Worm (Caenorhabditis elegans) whole organism, late embryonic: ENCODE measurements around the gene stdh-1.

ENCODE experiments used
- C08G9.2 ChIP-seq: sonication (generic microtip); optimal IDR thresholded peaks from 2 replicates; lab custom pipeline; 2016; ENCODE audit warnings: mild to moderate bottlenecking, missing genetic modification characterization, moderate library complexity, missing compliant biosample characterization
- C38D4.7 ChIP-seq: fragments of 200-800 bp; sonication (Bioruptor generic); optimal IDR thresholded peaks from 2 replicates; lab custom pipeline; 2018; ENCODE audit warnings: mild to moderate bottlenecking, missing genetic modification characterization, moderate library complexity, missing compliant biosample characterization
- F13H6.1 ChIP-seq: sonication (generic microtip); optimal IDR thresholded peaks from 2 replicates; lab custom pipeline; 2016; ENCODE audit warnings: missing genetic modification characterization, missing compliant biosample characterization
- K02D7.2 ChIP-seq: sonication (generic microtip); optimal IDR thresholded peaks from 2 replicates; lab custom pipeline; 2017; ENCODE audit warnings: mild to moderate bottlenecking, missing genetic modification characterization, missing compliant biosample characterization
- K09A11.1 ChIP-seq: sonication (generic microtip); optimal IDR thresholded peaks from 2 replicates; lab custom pipeline; 2017; ENCODE audit warnings: antibody characterized with exemption, mild to moderate bottlenecking, missing genetic modification characterization, missing compliant biosample characterization; ENCODE audit not compliant: insufficient read depth
- T23F11.4 ChIP-seq: fragments of 200-800 bp; sonication (Bioruptor generic); optimal IDR thresholded peaks from 2 replicates; lab custom pipeline; 2018; ENCODE audit warnings: mild to moderate bottlenecking, missing genetic modification characterization, missing compliant biosample characterization
- ceh-14 ChIP-seq: sonication (generic microtip); optimal IDR thresholded peaks from 2 replicates; lab custom pipeline; 2016; ENCODE audit warnings: missing genotype, missing genetic modification characterization, missing compliant biosample characterization
- ceh-19 ChIP-seq: fragments of 200-800 bp; sonication (Bioruptor generic); optimal IDR thresholded peaks from 2 replicates; lab custom pipeline; 2018; ENCODE audit warnings: mild to moderate bottlenecking, missing genetic modification characterization, missing compliant biosample characterization
- ceh-22 ChIP-seq: sonication (generic microtip); optimal IDR thresholded peaks from 2 replicates; lab custom pipeline; 2017; ENCODE audit warnings: missing biosample characterization, missing genetic modification characterization
- ceh-24 ChIP-seq: sonication (generic microtip); optimal IDR thresholded peaks from 2 replicates; lab custom pipeline; 2016; ENCODE audit warnings: mild to moderate bottlenecking, missing genetic modification characterization, missing compliant biosample characterization
- ceh-48 ChIP-seq: sonication (generic microtip); optimal IDR thresholded peaks from 2 replicates; lab custom pipeline; 2016; ENCODE audit warnings: missing genetic modification characterization, inconsistent platforms, missing compliant biosample characterization
- ceh-6 ChIP-seq: fragments of 200-800 bp; sonication (Bioruptor generic); optimal IDR thresholded peaks from 2 replicates; lab custom pipeline; 2018; ENCODE audit warnings: mild to moderate bottlenecking, missing genetic modification characterization, missing compliant biosample characterization
- ceh-9 ChIP-seq: sonication (generic microtip); optimal IDR thresholded peaks from 2 replicates; lab custom pipeline; 2016; ENCODE audit warnings: mild to moderate bottlenecking, missing genetic modification characterization, inconsistent platforms, missing compliant biosample characterization
- che-1 ChIP-seq: sonication (generic microtip); optimal IDR thresholded peaks from 2 replicates; lab custom pipeline; 2016; ENCODE audit warnings: mild to moderate bottlenecking, missing genetic modification characterization, missing compliant biosample characterization
- elt-2 ChIP-seq: sonication (generic microtip); optimal IDR thresholded peaks from 2 replicates; lab custom pipeline; 2016; ENCODE audit warnings: missing genetic modification reagents, missing genetic modification characterization, missing compliant biosample characterization
- elt-4 ChIP-seq: sonication (generic microtip); optimal IDR thresholded peaks from 2 replicates; lab custom pipeline; 2016; ENCODE audit warnings: missing genetic modification characterization, missing compliant biosample characterization
- eyg-1 ChIP-seq: sonication (generic microtip); optimal IDR thresholded peaks from 2 replicates; lab custom pipeline; 2016; ENCODE audit warnings: missing genotype, missing genetic modification characterization, missing compliant biosample characterization
- fax-1 ChIP-seq: sonication (generic microtip); optimal IDR thresholded peaks from 2 replicates; lab custom pipeline; 2016; ENCODE audit warnings: missing genotype, missing genetic modification characterization, missing compliant biosample characterization
- hlh-13 ChIP-seq: fragments of 200-800 bp; sonication (Bioruptor generic); optimal IDR thresholded peaks from 2 replicates; lab custom pipeline; 2018; ENCODE audit warnings: mild to moderate bottlenecking, missing genetic modification characterization, missing compliant biosample characterization
- hlh-30 ChIP-seq: sonication (generic microtip); optimal IDR thresholded peaks from 2 replicates; lab custom pipeline; 2017; ENCODE audit warnings: antibody characterized with exemption, missing genetic modification characterization, missing compliant biosample characterization; ENCODE audit not compliant: insufficient read depth
- lin-11 ChIP-seq: fragments of 200-800 bp; sonication (Bioruptor generic); optimal IDR thresholded peaks from 2 replicates; lab custom pipeline; 2018; ENCODE audit warnings: mild to moderate bottlenecking, missing genetic modification characterization, missing compliant biosample characterization
- mec-3 ChIP-seq: sonication (generic microtip); optimal IDR thresholded peaks from 2 replicates; lab custom pipeline; 2016; ENCODE audit warnings: borderline replicate concordance, missing genetic modification characterization, missing compliant biosample characterization
- nhr-11 ChIP-seq: fragments of 150-350 bp; optimal IDR thresholded peaks from 2 replicates; lab custom pipeline; 2014; ENCODE audit warnings: missing biosample characterization, missing genetic modification characterization
- odd-2 ChIP-seq: sonication (generic microtip); optimal IDR thresholded peaks from 2 replicates; lab custom pipeline; 2017; ENCODE audit warnings: antibody characterized with exemption, mild to moderate bottlenecking, missing genetic modification characterization, missing compliant biosample characterization
- pag-3 ChIP-seq: sonication (generic microtip); optimal IDR thresholded peaks from 2 replicates; lab custom pipeline; 2016; ENCODE audit warnings: missing compliant biosample characterization, missing genetic modification characterization, borderline replicate concordance
- pax-1 ChIP-seq: fragments of 150-350 bp; optimal IDR thresholded peaks from 2 replicates; lab custom pipeline; 2014; ENCODE audit warnings: missing biosample characterization, missing genetic modification characterization
- pha-4 ChIP-seq: fragments of 150-350 bp; optimal IDR thresholded peaks from 2 replicates; lab custom pipeline; 2018; ENCODE audit warnings: missing biosample characterization, missing genetic modification reagents, missing genetic modification characterization
- rnt-1 ChIP-seq: sonication (generic microtip); optimal IDR thresholded peaks from 2 replicates; lab custom pipeline; 2016; ENCODE audit warnings: missing genetic modification characterization, missing compliant biosample characterization
- sdc-2 ChIP-seq: sonication (generic microtip); optimal IDR thresholded peaks from 2 replicates; lab custom pipeline; 2016; ENCODE audit warnings: missing genotype, missing genetic modification characterization, missing compliant biosample characterization
- sox-2 ChIP-seq: fragments of 200-800 bp; sonication (Bioruptor generic); IDR thresholded peaks from 2 replicates; pipeline ENCODE4 v1.3.6; 2022; ENCODE audit warnings: missing genetic modification reagents, missing genetic modification characterization, missing compliant biosample characterization
- sox-4 ChIP-seq: sonication (generic microtip); optimal IDR thresholded peaks from 2 replicates; lab custom pipeline; 2017; ENCODE audit warnings: mild to moderate bottlenecking, missing genetic modification characterization, inconsistent platforms, missing compliant biosample characterization
- unc-3 ChIP-seq, 2 experiments: fragments of 200-800 bp in 1 of 2; sonication (Bioruptor generic) in 1 of 2; sonication (generic microtip) in 1 of 2; conservative IDR thresholded peaks in 1 of 2; optimal IDR thresholded peaks in 1 of 2; 2 replicates each; pipeline versions ENCODE4 v1.3.6 to Lab custom; 2016 to 2022; ENCODE audit warnings: missing compliant biosample characterization in 2 of 2, missing genetic modification characterization in 2 of 2, missing genetic modification reagents in 1 of 2
- unc-55 ChIP-seq: sonication (generic microtip); optimal IDR thresholded peaks from 2 replicates; lab custom pipeline; 2017; ENCODE audit warnings: missing biosample characterization, missing genetic modification reagents, missing genetic modification characterization
- zip-5 ChIP-seq: sonication (generic microtip); optimal IDR thresholded peaks from 2 replicates; lab custom pipeline; 2016; ENCODE audit warnings: missing genetic modification characterization, missing compliant biosample characterization

stdh-1 gene

ce11 chrV:13887358-13887757 lies 18.9 kb upstream of the stdh-1 start, which contains the start of gene srsx-19:
srsx-19 (plus strand) TSS chrV:13887658.
- TF ChIP-seq elt-4 (tag; lab: Kevin White, UChicago) (no peak), sdc-2 (no peak), ceh-14 (tag; lab: Kevin White, UChicago) (no peak), rnt-1 (tag; lab: Kevin White, UChicago) (no peak)

- TF ChIP-seq ceh-9 (tag; lab: Kevin White, UChicago) (no peak), zip-5 (no peak), K02D7.2 (tag; lab: Kevin White, UChicago) (no peak), elt-4 (tag; lab: Kevin White, UChicago) (no peak), che-1 (tag; lab: Kevin White, UChicago) (no peak), fax-1 (tag; lab: Kevin White, UChicago) (no peak), lin-11 (no peak), odd-2 (tag; lab: Kevin White, UChicago) (no peak), eyg-1 (tag; lab: Kevin White, UChicago) (no peak), ceh-19 (GFP tag; lab: Kevin White, UChicago) (no peak), mec-3 (tag; lab: Kevin White, UChicago) (no peak), sox-2 (no peak)
- TF ChIP-seq, all 69 proteins: peak for 0
Measured at ce11 chrV:13889516-13889915, 16.8 kb upstream of the stdh-1 start, which contains the start of gene spp-12. spp-12 (plus strand) TSS chrV:13889816.

- no peak for TF ChIP-seq ceh-6 (GFP tag; lab: Kevin White, UChicago)
- no peak for TF ChIP-seq C38D4.7 (GFP tag; lab: Kevin White, UChicago)
- no peak for TF ChIP-seq che-1 (tag; lab: Kevin White, UChicago)
- TF ChIP-seq K09A11.1 (tag; lab: Kevin White, UChicago) = no peak
- TF ChIP-seq ceh-14 (tag; lab: Kevin White, UChicago) = no peak
- no peak for TF ChIP-seq nhr-11 (tag; lab: Kevin White, UChicago)
- no peak for TF ChIP-seq unc-55 (GFP tag; lab: Kevin White, UChicago)
- TF ChIP-seq ceh-22 (tag; lab: Kevin White, UChicago) = no peak
Measured at ce11 chrV:13890473-13890872, 15.8 kb upstream of the stdh-1 start, which contains the start of gene lbp-8. lbp-8 (plus strand) TSS chrV:13890773.

ce11 chrV:13891489-13891888 lies 14.8 kb upstream of the stdh-1 start:
- TF ChIP-seq unc-3 (GFP tag; conservative IDR thresholded peaks at IDR 0.05; lab: Robert Waterston, UW) (no peak), unc-3 (tag; optimal IDR thresholded peaks at IDR 0.05; lab: Kevin White, UChicago) (no peak), C38D4.7 (GFP tag; lab: Kevin White, UChicago) (no peak), sox-4 (tag; lab: Kevin White, UChicago) (no peak), hlh-30 (no peak), sdc-2 (no peak), pax-1 (tag; lab: Kevin White, UChicago) (no peak), pag-3 (tag; lab: Kevin White, UChicago) (no peak), ceh-14 (tag; lab: Kevin White, UChicago) (no peak), ceh-22 (tag; lab: Kevin White, UChicago) (no peak), T23F11.4 (no peak), elt-2 (tag; lab: Kevin White, UChicago) (no peak), pha-4 (tag; lab: Kevin White, UChicago) (no peak), ceh-48 (no peak), odd-2 (tag; lab: Kevin White, UChicago) (no peak), ceh-6 (GFP tag; lab: Kevin White, UChicago) (no peak), hlh-13 (no peak), F13H6.1 (tag; lab: Kevin White, UChicago) (no peak), C08G9.2 (tag; lab: Kevin White, UChicago) (no peak), ceh-24 (tag; lab: Kevin White, UChicago) (no peak)
